Worm (Caenorhabditis elegans) whole organism, young adult: ENCODE data around the gene ttr-41.

Experiments
- B0336.3 ChIP-seq: fragments of 200-800 bp; sonication (Bioruptor generic); IDR thresholded peaks from 2 replicates; pipeline ENCODE4 v1.3.6; 2022; ENCODE audit warnings: missing genetic modification characterization, missing compliant biosample characterization
- F22D6.2 ChIP-seq: sonication (generic microtip); optimal IDR thresholded peaks from 2 replicates; lab custom pipeline; 2016; ENCODE audit warnings: mild to moderate bottlenecking, missing genetic modification characterization, missing compliant biosample characterization
- F33H1.4 ChIP-seq: fragments of 200-800 bp; sonication (Bioruptor generic); IDR thresholded peaks from 2 replicates; pipeline ENCODE4 v1.3.6; 2022; ENCODE audit warnings: missing genetic modification reagents, missing genetic modification characterization, missing compliant biosample characterization
- F37B4.10 ChIP-seq: fragments of 200-800 bp; sonication (Bioruptor generic); IDR thresholded peaks from 2 replicates; pipeline ENCODE4 v1.3.6; 2022; ENCODE audit warnings: missing genetic modification characterization, missing compliant biosample characterization
- F49E8.2 ChIP-seq: sonication (generic microtip); optimal IDR thresholded peaks from 3 replicates; lab custom pipeline; 2017; ENCODE audit warnings: missing genetic modification characterization, mild to moderate bottlenecking, missing compliant biosample characterization, antibody characterized with exemption, moderate library complexity; ENCODE audit not compliant: insufficient read depth
- F52B5.7 ChIP-seq: sonication (generic microtip); optimal IDR thresholded peaks from 2 replicates; lab custom pipeline; 2016; ENCODE audit warnings: mild to moderate bottlenecking, missing genetic modification characterization, missing compliant biosample characterization
- T26A5.8 ChIP-seq: sonication (generic microtip); optimal IDR thresholded peaks from 2 replicates; lab custom pipeline; 2016; ENCODE audit warnings: missing genetic modification characterization, missing compliant biosample characterization
- Y53G8AR.9 ChIP-seq: fragments of 200-800 bp; sonication (Bioruptor generic); conservative IDR thresholded peaks from 2 replicates; pipeline ENCODE4 v1.3.6; 2022; ENCODE audit warnings: missing genetic modification reagents, missing genetic modification characterization, missing compliant biosample characterization
- Y56A3A.18 ChIP-seq: fragments of 200-800 bp; sonication (Bioruptor generic); IDR thresholded peaks from 2 replicates; pipeline ENCODE4 v1.3.6; 2022; ENCODE audit warnings: missing genetic modification reagents, missing genetic modification characterization, missing compliant biosample characterization
- Y67H2A.10 ChIP-seq: fragments of 200-800 bp; sonication (Bioruptor generic); conservative IDR thresholded peaks from 2 replicates; pipeline ENCODE4 v1.3.6; 2022; ENCODE audit warnings: missing genetic modification reagents, missing genetic modification characterization, missing compliant biosample characterization
- Y95B8A.8 ChIP-seq: fragments of 200-800 bp; sonication (Bioruptor generic); IDR thresholded peaks from 2 replicates; pipeline ENCODE4 v1.3.6; 2022; ENCODE audit warnings: missing genetic modification reagents, missing genetic modification characterization, missing compliant biosample characterization
- ZK185.1 ChIP-seq: sonication (generic microtip); optimal IDR thresholded peaks from 2 replicates; lab custom pipeline; 2016; ENCODE audit warnings: mild to moderate bottlenecking, missing genetic modification characterization, missing compliant biosample characterization; ENCODE audit not compliant: poor library complexity, severe bottlenecking
- akir-1 ChIP-seq: fragments of 200-800 bp; sonication (Bioruptor generic); optimal IDR thresholded peaks from 2 replicates; lab custom pipeline; 2018; ENCODE audit warnings: mild to moderate bottlenecking, missing genetic modification characterization, moderate library complexity, missing compliant biosample characterization
- ama-1 ChIP-seq, 3 experiments: fragments of 150-350 bp in 1 of 3; sonication (generic microtip) in 2 of 3; optimal IDR thresholded peaks; 2 replicates each; lab custom pipeline; 2014 to 2018; ENCODE audit warnings: missing biosample characterization in 2 of 3, missing genetic modification characterization in 2 of 3, missing genetic modification reagents in 2 of 3
- aptf-3 ChIP-seq: fragments of 200-800 bp; sonication (Bioruptor generic); IDR thresholded peaks from 2 replicates; pipeline ENCODE4 v1.3.6; 2022; ENCODE audit warnings: missing genetic modification characterization, missing compliant biosample characterization
- attf-3 ChIP-seq: fragments of 200-800 bp; sonication (Bioruptor generic); conservative IDR thresholded peaks from 2 replicates; pipeline ENCODE4 v1.3.6; 2022; ENCODE audit warnings: missing genetic modification reagents, missing genetic modification characterization, missing compliant biosample characterization
- bed-2 ChIP-seq: fragments of 200-800 bp; sonication (Bioruptor generic); IDR thresholded peaks from 2 replicates; pipeline ENCODE4 v1.3.6; 2022; ENCODE audit warnings: missing genetic modification reagents, missing genetic modification characterization, missing compliant biosample characterization
- cebp-1 ChIP-seq, 2 experiments: fragments of 200-800 bp in 1 of 2; sonication (Bioruptor generic) in 1 of 2; sonication (generic microtip) in 1 of 2; IDR thresholded peaks in 1 of 2; optimal IDR thresholded peaks in 1 of 2; 2 replicates each; pipeline versions ENCODE4 v1.3.6 to Lab custom; 2017 to 2022; ENCODE audit warnings: missing compliant biosample characterization in 2 of 2, missing genetic modification characterization in 2 of 2, mild to moderate bottlenecking in 1 of 2, missing genetic modification reagents in 1 of 2, moderate library complexity in 1 of 2
- ceh-79 ChIP-seq: sonication (generic microtip); optimal IDR thresholded peaks from 2 replicates; lab custom pipeline; 2017; ENCODE audit warnings: mild to moderate bottlenecking, missing genetic modification characterization, missing compliant biosample characterization
- dpff-1 ChIP-seq: sonication (generic microtip); optimal IDR thresholded peaks from 2 replicates; lab custom pipeline; 2017; ENCODE audit warnings: mild to moderate bottlenecking, missing genetic modification characterization, missing compliant biosample characterization
- dpl-1 ChIP-seq: fragments of 150-350 bp; optimal IDR thresholded peaks from 2 replicates; lab custom pipeline; 2014; ENCODE audit warnings: missing biosample characterization, missing genetic modification reagents, missing genetic modification characterization
- fkh-3 ChIP-seq: sonication (generic microtip); optimal IDR thresholded peaks from 2 replicates; lab custom pipeline; 2016; ENCODE audit warnings: mild to moderate bottlenecking, missing genetic modification characterization, missing compliant biosample characterization
- hmg-1.2 ChIP-seq: fragments of 200-800 bp; sonication (Bioruptor generic); IDR thresholded peaks from 2 replicates; pipeline ENCODE4 v1.3.6; 2022; ENCODE audit warnings: missing genetic modification reagents, missing genetic modification characterization, missing compliant biosample characterization
- lin-26 ChIP-seq: fragments of 200-800 bp; sonication (Bioruptor generic); IDR thresholded peaks from 2 replicates; pipeline ENCODE4 v1.3.6; 2022; ENCODE audit warnings: missing genetic modification reagents, missing genetic modification characterization, missing compliant biosample characterization
- lin-35 ChIP-seq, 3 experiments: fragments of 150-350 bp in 2 of 3; sonication (generic microtip) in 1 of 3; optimal IDR thresholded peaks; 2 replicates each; lab custom pipeline; 2014 to 2018; ENCODE audit warnings: missing biosample characterization in 3 of 3, missing genetic modification characterization in 3 of 3, missing genetic modification reagents in 3 of 3
- lin-40 ChIP-seq: sonication (generic microtip); optimal IDR thresholded peaks from 2 replicates; lab custom pipeline; 2016; ENCODE audit warnings: missing genetic modification characterization, mild to moderate bottlenecking, missing compliant biosample characterization, missing genotype, missing genetic modification reagents
- lin-54 ChIP-seq: fragments of 200-800 bp; sonication (Bioruptor generic); optimal IDR thresholded peaks from 2 replicates; lab custom pipeline; 2018; ENCODE audit warnings: mild to moderate bottlenecking, missing genetic modification characterization, missing compliant biosample characterization
- lir-1 ChIP-seq: fragments of 200-800 bp; sonication (Bioruptor generic); conservative IDR thresholded peaks from 2 replicates; pipeline ENCODE4 v1.3.6; 2022; ENCODE audit warnings: missing genetic modification reagents, missing genetic modification characterization, missing compliant biosample characterization
- madf-3 ChIP-seq: fragments of 200-800 bp; sonication (Bioruptor generic); IDR thresholded peaks from 2 replicates; pipeline ENCODE4 v1.3.6; 2022; ENCODE audit warnings: missing genetic modification reagents, missing genetic modification characterization, missing compliant biosample characterization
- madf-6 ChIP-seq: fragments of 200-800 bp; sonication (Bioruptor generic); IDR thresholded peaks from 2 replicates; pipeline ENCODE4 v1.3.6; 2022; ENCODE audit warnings: missing genetic modification reagents, missing genetic modification characterization, missing compliant biosample characterization
- mcd-1 ChIP-seq: fragments of 200-800 bp; sonication (Bioruptor generic); IDR thresholded peaks from 2 replicates; pipeline ENCODE4 v1.3.6; 2022; ENCODE audit warnings: missing genetic modification reagents, missing genetic modification characterization, missing compliant biosample characterization
- mes-4 ChIP-seq: sonication (generic microtip); optimal IDR thresholded peaks from 2 replicates; lab custom pipeline; 2016; ENCODE audit warnings: missing genotype, missing genetic modification characterization, missing compliant biosample characterization
- nhr-80 ChIP-seq: sonication (generic microtip); optimal IDR thresholded peaks from 2 replicates; lab custom pipeline; 2016; ENCODE audit warnings: missing genetic modification characterization, missing compliant biosample characterization
- sea-2 ChIP-seq: fragments of 200-800 bp; sonication (Bioruptor generic); IDR thresholded peaks from 2 replicates; pipeline ENCODE4 v1.3.6; 2022; ENCODE audit warnings: missing genetic modification characterization, missing compliant biosample characterization
- snpc-1.1 ChIP-seq: sonication (generic microtip); optimal IDR thresholded peaks from 2 replicates; lab custom pipeline; 2017; ENCODE audit warnings: missing genetic modification characterization, mild to moderate bottlenecking, missing compliant biosample characterization, antibody characterized with exemption, moderate library complexity, missing genotype, missing genetic modification reagents; ENCODE audit not compliant: insufficient read depth
- snpc-4 ChIP-seq, 5 experiments: fragments of 150-350 bp in 1 of 5; sonication (generic microtip) in 4 of 5; optimal IDR thresholded peaks; 2 replicates each; lab custom pipeline; 2014 to 2018; ENCODE audit warnings: missing genetic modification characterization in 5 of 5, missing biosample characterization in 3 of 5, antibody characterized with exemption in 2 of 5, mild to moderate bottlenecking in 2 of 5, missing compliant biosample characterization in 2 of 5, missing genotype in 2 of 5, moderate library complexity in 2 of 5, missing genetic modification reagents in 1 of 5
- sptf-2 ChIP-seq: fragments of 200-800 bp; sonication (Bioruptor generic); optimal IDR thresholded peaks from 2 replicates; lab custom pipeline; 2018; ENCODE audit warnings: mild to moderate bottlenecking, missing genetic modification characterization, missing compliant biosample characterization
- tbp1 ChIP-seq: fragments of 200-800 bp; sonication (Bioruptor generic); optimal IDR thresholded peaks from 2 replicates; lab custom pipeline; 2018; ENCODE audit warnings: mild to moderate bottlenecking, missing genetic modification characterization, missing compliant biosample characterization
- tbx-9 ChIP-seq: sonication (generic microtip); optimal IDR thresholded peaks from 2 replicates; lab custom pipeline; 2016; ENCODE audit warnings: borderline replicate concordance, missing genetic modification characterization, inconsistent platforms, missing compliant biosample characterization
- ztf-26 ChIP-seq: sonication (generic microtip); optimal IDR thresholded peaks from 2 replicates; lab custom pipeline; 2017; ENCODE audit warnings: missing genetic modification characterization, missing compliant biosample characterization
- ztf-3 ChIP-seq: fragments of 200-800 bp; sonication (Bioruptor generic); optimal IDR thresholded peaks from 2 replicates; lab custom pipeline; 2018; ENCODE audit warnings: mild to moderate bottlenecking, missing genetic modification characterization, missing compliant biosample characterization

ttr-41 gene

ce11 chrII:4747063-4747462, 19.4 kb upstream of the ttr-41 start:
- no peak for TF ChIP-seq ZK185.1 (tag; lab: Kevin White, UChicago)
- TF ChIP-seq tbx-9 (tag; lab: Kevin White, UChicago) = no peak
- TF ChIP-seq mcd-1 (GFP tag; lab: Robert Waterston, UW) = no peak
- no peak for TF ChIP-seq sea-2 (GFP tag; lab: Robert Waterston, UW)
- TF ChIP-seq attf-3 (GFP tag; lab: Robert Waterston, UW) = no peak
- no peak for TF ChIP-seq fkh-3 (tag; lab: Kevin White, UChicago)
- no peak for TF ChIP-seq Y95B8A.8 (GFP tag; lab: Robert Waterston, UW)

ce11 chrII:4745281-4745680, 17.6 kb upstream of the ttr-41 start:
- TF ChIP-seq dpff-1 = no peak
- TF ChIP-seq Y67H2A.10 (GFP tag; lab: Robert Waterston, UW) = no peak
- peak; percentile 43 for TF ChIP-seq lin-40
- 0 out of 2 replicates have a peak, but pooled peaks have one; percentile 45 for TF ChIP-seq Y53G8AR.9 (GFP tag; lab: Robert Waterston, UW)
- TF ChIP-seq lin-54 = peak; percentile 13
- no peak for TF ChIP-seq cebp-1 (GFP tag; IDR thresholded peaks at IDR 0.05; lab: Robert Waterston, UW)
- peak; percentile 31 for TF ChIP-seq cebp-1 (tag; optimal IDR thresholded peaks at IDR 0.05; lab: Kevin White, UChicago)
- TF ChIP-seq lin-26 (GFP tag; lab: Robert Waterston, UW) = no peak
- TF ChIP-seq tbp1 = peak; percentile 28
- peak; percentile 76 for TF ChIP-seq ztf-26 (tag; lab: Kevin White, UChicago)

- TF ChIP-seq snpc-4 (GFP tag; optimal IDR thresholded peaks at IDR 0.05; lab: Kevin White, UChicago) (no peak), snpc-4 (tag; optimal IDR thresholded peaks at IDR 0.05; lab: Kevin White, UChicago) (no peak), Y56A3A.18 (GFP tag; lab: Robert Waterston, UW) (0 out of 2 replicates have a peak, but pooled peaks have one; percentile 43), akir-1 (GFP tag; lab: Kevin White, UChicago) (no peak), ztf-3 (GFP tag; lab: Kevin White, UChicago) (no peak), hmg-1.2 (GFP tag; lab: Robert Waterston, UW) (0 out of 2 replicates have a peak, but pooled peaks have one; percentile 7), nhr-80 (tag; lab: Kevin White, UChicago) (peak; percentile 45), madf-6 (GFP tag; lab: Robert Waterston, UW) (peak; percentile 20; the same call in 1 of the 2 replicates), madf-3 (GFP tag; lab: Robert Waterston, UW) (no peak), cebp-1 (GFP tag; IDR thresholded peaks at IDR 0.05; lab: Robert Waterston, UW) (no peak), cebp-1 (tag; optimal IDR thresholded peaks at IDR 0.05; lab: Kevin White, UChicago) (peak; percentile 0), dpl-1 (no peak), ama-1 (optimal IDR thresholded peaks at IDR 0.05; lab: Kevin White, UChicago) (peak; percentile 49), ama-1 (GFP tag; optimal IDR thresholded peaks at IDR 0.05; lab: Kevin White, UChicago) (no peak)
These were observed 14.0 kb upstream of the ttr-41 start, which contains the start of gene acs-11 for ce11 chrII:4741527-4742187. TSS of gene acs-11 (plus strand) at chrII:4742137.

- no peak for TF ChIP-seq mes-4 (tag; lab: Kevin White, UChicago)
- TF ChIP-seq F22D6.2 (tag; lab: Kevin White, UChicago) = peak; percentile 8
- peak in 2 of 3 experiments; percentile 46 to 91 for TF ChIP-seq lin-35 (GFP tag; optimal IDR thresholded peaks at IDR 0.05; lab: Kevin White, UChicago)
- TF ChIP-seq snpc-1.1 (tag; lab: Kevin White, UChicago) = no peak
- no peak for TF ChIP-seq F49E8.2
- peak; percentile 67 for TF ChIP-seq F33H1.4 (GFP tag; lab: Robert Waterston, UW)
- peak; percentile 79 for TF ChIP-seq lir-1 (GFP tag; lab: Robert Waterston, UW)
- no peak for TF ChIP-seq aptf-3 (GFP tag; lab: Robert Waterston, UW)
- TF ChIP-seq ceh-79 (tag; lab: Kevin White, UChicago) = no peak
- no peak for TF ChIP-seq madf-3 (GFP tag; lab: Robert Waterston, UW)
- TF ChIP-seq T26A5.8 (tag; lab: Kevin White, UChicago) = no peak
- no peak for TF ChIP-seq B0336.3 (GFP tag; lab: Robert Waterston, UW)
- peak; percentile 94 for TF ChIP-seq lin-54
- TF ChIP-seq sptf-2 (GFP tag; lab: Kevin White, UChicago) = peak; percentile 5
- TF ChIP-seq lin-26 (GFP tag; lab: Robert Waterston, UW) = no peak
- TF ChIP-seq F52B5.7 = no peak
- TF ChIP-seq F37B4.10 = no peak
- TF ChIP-seq bed-2 = peak; percentile 69; the same call in 1 of the 2 replicates
These were observed 12.4 kb upstream of the ttr-41 start, which contains the start of gene eas-1 for ce11 chrII:4739984-4740462. TSS of gene eas-1 (plus strand) at chrII:4740412.
